Fruit fly (Drosophila melanogaster) whole organism, wandering third instar larva: ENCODE results near the gene CG31730.

Experiments
- Abd-B ChIP-seq: fragments of >200 bp; optimal IDR thresholded peaks from 2 replicates; lab custom pipeline; 2017; ENCODE audit warnings: missing biosample characterization, missing genetic modification characterization
- CG32264 ChIP-seq: fragments of 200-800 bp; sonication (Bioruptor generic); optimal IDR thresholded peaks from 2 replicates; lab custom pipeline; 2016; ENCODE audit warnings: missing biosample characterization, missing genetic modification characterization
- Dfd ChIP-seq: fragments of >200 bp; optimal IDR thresholded peaks from 2 replicates; lab custom pipeline; 2017; ENCODE audit warnings: missing biosample characterization, missing genetic modification characterization
- GATAd ChIP-seq: sonication (Bioruptor generic); optimal IDR thresholded peaks from 2 replicates; lab custom pipeline; 2016; ENCODE audit warnings: missing biosample characterization, missing genetic modification characterization
- HLH106 ChIP-seq: fragments of 200-800 bp; optimal IDR thresholded peaks from 3 replicates; lab custom pipeline; 2019; ENCODE audit warnings: missing biosample characterization, mild to moderate bottlenecking, missing genetic modification characterization, moderate library complexity
- Hnf4 ChIP-seq: fragments of 200-800 bp; sonication (Bioruptor generic); optimal IDR thresholded peaks from 2 replicates; lab custom pipeline; 2016; ENCODE audit warnings: missing biosample characterization, mild to moderate bottlenecking, missing genetic modification characterization
- Hr78 ChIP-seq: fragments of >200 bp; optimal IDR thresholded peaks from 2 replicates; lab custom pipeline; 2017; ENCODE audit warnings: missing biosample characterization, missing genetic modification characterization
- Hr83 ChIP-seq: fragments of 200-300 bp; sonication (Bioruptor generic); optimal IDR thresholded peaks from 2 replicates; lab custom pipeline; 2016; ENCODE audit warnings: missing biosample characterization, mild to moderate bottlenecking, missing genetic modification characterization, moderate library complexity; ENCODE audit not compliant: poor library complexity, severe bottlenecking
- Jra ChIP-seq: sonication (Bioruptor generic); optimal IDR thresholded peaks from 2 replicates; lab custom pipeline; 2016; ENCODE audit warnings: missing biosample characterization, missing genetic modification characterization
- Mio ChIP-seq: sonication (Bioruptor generic); optimal IDR thresholded peaks from 2 replicates; lab custom pipeline; 2016; ENCODE audit warnings: missing biosample characterization, missing genetic modification characterization
- Myc ChIP-seq: fragments of >200 bp; optimal IDR thresholded peaks from 2 replicates; lab custom pipeline; 2017
- N ChIP-seq: fragments of >200 bp; optimal IDR thresholded peaks from 2 replicates; lab custom pipeline; 2018; ENCODE audit warnings: missing biosample characterization, missing external identifiers, missing genetic modification characterization
- OdsH ChIP-seq: fragments of 200-800 bp; sonication (Bioruptor generic); optimal IDR thresholded peaks from 2 replicates; lab custom pipeline; 2016; ENCODE audit warnings: missing biosample characterization, mild to moderate bottlenecking, missing genetic modification characterization
- Sp1 ChIP-seq: fragments of 200-800 bp; sonication (Bioruptor generic); optimal IDR thresholded peaks from 3 replicates; lab custom pipeline; 2019; ENCODE audit warnings: missing biosample characterization, mild to moderate bottlenecking, missing genetic modification characterization, moderate library complexity
- Vsx2 ChIP-seq: fragments of 200-300, 225-300 bp; sonication (Bioruptor generic); optimal IDR thresholded peaks from 2 replicates; lab custom pipeline; 2018; ENCODE audit warnings: missing biosample characterization, missing genetic modification characterization; ENCODE audit not compliant: partially characterized antibody
- br ChIP-seq: fragments of 200-800 bp; sonication (Bioruptor generic); optimal IDR thresholded peaks from 2 replicates; lab custom pipeline; 2016; ENCODE audit warnings: missing biosample characterization, missing genetic modification characterization
- brk ChIP-seq: fragments of 200-800 bp; sonication (Bioruptor generic); optimal IDR thresholded peaks from 2 replicates; lab custom pipeline; 2016; ENCODE audit warnings: missing biosample characterization, mild to moderate bottlenecking, missing genetic modification characterization
- dl ChIP-seq, 2 experiments: fragments of 175-275, 200-275 bp in 1 of 2; fragments of 200-275 bp in 1 of 2; sonication (Bioruptor generic); optimal IDR thresholded peaks; lab custom pipeline; 2018; ENCODE audit warnings: mild to moderate bottlenecking in 2 of 2, missing biosample characterization in 2 of 2, missing genetic modification characterization in 2 of 2, moderate library complexity in 2 of 2; ENCODE audit not compliant: partially characterized antibody in 2 of 2, insufficient read depth in 1 of 2
- dmrt93B ChIP-seq: fragments of 200-800 bp; sonication (Bioruptor generic); optimal IDR thresholded peaks from 2 replicates; lab custom pipeline; 2018; ENCODE audit warnings: missing biosample characterization, mild to moderate bottlenecking, missing genetic modification characterization
- dsf ChIP-seq: sonication (Bioruptor generic); optimal IDR thresholded peaks from 2 replicates; lab custom pipeline; 2016; ENCODE audit warnings: missing biosample characterization, missing genetic modification characterization, borderline replicate concordance
- ey ChIP-seq: fragments of 200-800 bp; sonication (Bioruptor generic); optimal IDR thresholded peaks from 2 replicates; lab custom pipeline; 2016; ENCODE audit warnings: missing biosample characterization, missing genetic modification characterization
- foxo ChIP-seq, 2 experiments: fragments of 200-800 bp; sonication (Bioruptor generic); optimal IDR thresholded peaks; 2 replicates in 1 of 2; 3 replicates in 1 of 2; lab custom pipeline; 2016 to 2017; ENCODE audit warnings: missing biosample characterization in 2 of 2, missing genetic modification characterization in 2 of 2
- fru ChIP-seq: fragments of 200-800 bp; sonication (Bioruptor generic); optimal IDR thresholded peaks from 3 replicates; lab custom pipeline; 2016; ENCODE audit warnings: missing biosample characterization, mild to moderate bottlenecking, missing genetic modification characterization
- h ChIP-seq: fragments of 200-800 bp; sonication (Bioruptor generic); optimal IDR thresholded peaks from 3 replicates; lab custom pipeline; 2016; ENCODE audit warnings: missing biosample characterization, mild to moderate bottlenecking, missing genetic modification characterization
- lola ChIP-seq: fragments of >200 bp; optimal IDR thresholded peaks from 2 replicates; lab custom pipeline; 2017; ENCODE audit warnings: missing biosample characterization, missing genetic modification characterization
- pan ChIP-seq: fragments of >200 bp; optimal IDR thresholded peaks from 2 replicates; lab custom pipeline; 2017
- psq ChIP-seq: fragments of 200-800 bp; sonication (Bioruptor generic); optimal IDR thresholded peaks from 3 replicates; lab custom pipeline; 2017; ENCODE audit warnings: missing biosample characterization, mild to moderate bottlenecking, missing genetic modification characterization, moderate library complexity
- rgr ChIP-seq: fragments of 200-800 bp; sonication (Bioruptor generic); optimal IDR thresholded peaks from 3 replicates; lab custom pipeline; 2016; ENCODE audit warnings: missing biosample characterization, mild to moderate bottlenecking, missing genetic modification characterization
- sage ChIP-seq: fragments of 200-800 bp; sonication (Bioruptor generic); optimal IDR thresholded peaks from 2 replicates; lab custom pipeline; 2016; ENCODE audit warnings: missing biosample characterization, mild to moderate bottlenecking, missing genetic modification characterization
- tai ChIP-seq: sonication (Bioruptor generic); optimal IDR thresholded peaks from 2 replicates; lab custom pipeline; 2016; ENCODE audit warnings: missing biosample characterization, missing genetic modification characterization
- usp ChIP-seq: fragments of >200 bp; optimal IDR thresholded peaks from 2 replicates; lab custom pipeline; 2017; ENCODE audit warnings: missing biosample characterization, missing genetic modification characterization
- woc ChIP-seq: sonication (Bioruptor generic); optimal IDR thresholded peaks from 2 replicates; lab custom pipeline; 2016; ENCODE audit warnings: missing biosample characterization, mild to moderate bottlenecking, missing genetic modification characterization

The CG31730 gene

dm6 chr2L:13258702-13259101 is 841 bp downstream of the CG31730 start:
- no peak for TF ChIP-seq Dfd
- TF ChIP-seq woc, result no peak
- no peak for TF ChIP-seq Hr83 (GFP tag; lab: Kevin White, UChicago)
- TF ChIP-seq HLH106 (tag; lab: Kevin White, UChicago), result no peak
- no peak for TF ChIP-seq dmrt93B (GFP tag; lab: Kevin White, UChicago)
- TF ChIP-seq CG32264, result no peak

DNA sequence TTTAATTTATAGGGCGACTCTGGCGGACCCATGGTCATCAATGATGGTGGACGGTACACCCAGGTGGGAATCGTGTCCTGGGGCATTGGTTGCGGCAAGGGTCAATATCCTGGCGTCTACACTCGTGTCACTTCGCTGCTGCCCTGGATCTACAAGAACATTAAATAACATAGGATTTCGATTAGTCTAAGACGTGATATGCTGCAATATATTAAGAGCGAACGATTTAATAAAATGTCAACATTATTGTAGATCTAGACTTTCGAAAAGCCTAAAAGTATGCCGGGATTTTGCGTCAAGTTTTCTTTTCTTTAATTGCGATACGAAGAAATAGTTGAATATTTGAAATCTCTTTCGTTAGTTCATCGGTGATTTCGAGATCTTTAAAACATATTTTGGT is 2.4 kb downstream of the CG31730 start, which contains the start of gene Naa20B:
Gene Naa20B, plus strand, starts transcription at position 301 of the 400 bp plus-strand sequence.
- no peak for TF ChIP-seq dl (GFP tag; optimal IDR thresholded peaks at IDR 0.05; lab: Kevin White, UChicago; ENCODE audit: insufficient read depth in 1 of 2, partially characterized antibody in 2 of 2)
- TF ChIP-seq Myc, result no peak
- TF ChIP-seq pan, result no peak
- TF ChIP-seq Sp1 (GFP tag; lab: Kevin White, UChicago), result no peak
- no peak for TF ChIP-seq rgr
- TF ChIP-seq h (GFP tag; lab: Kevin White, UChicago), result no peak
- TF ChIP-seq foxo (GFP tag; optimal IDR thresholded peaks at IDR 0.05; lab: Kevin White, UChicago), result no peak
- TF ChIP-seq woc, result no peak
- no peak for TF ChIP-seq OdsH

DNA sequence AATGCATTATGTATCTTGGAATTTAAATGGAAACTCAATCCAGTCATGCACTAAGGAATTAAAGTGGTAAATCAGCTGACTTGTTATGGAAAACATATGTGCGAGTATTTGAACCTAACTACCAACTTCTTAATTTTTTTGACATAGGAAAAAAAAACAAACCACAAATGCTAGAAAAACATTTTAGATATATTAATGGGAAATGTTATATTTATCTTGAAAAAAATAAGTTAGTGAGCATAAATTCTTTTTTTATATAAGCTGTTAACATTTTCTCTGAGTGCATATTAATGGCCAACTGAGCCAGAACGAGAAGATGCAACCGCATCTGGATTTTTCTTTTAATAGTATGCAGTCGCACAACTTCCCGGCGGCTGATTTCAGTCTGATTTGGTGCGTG is 8.4 kb downstream of the CG31730 start:
- TF ChIP-seq pan, result no peak
- TF ChIP-seq CG32264, result no peak
- TF ChIP-seq Myc, result no peak
- TF ChIP-seq Dfd, result no peak
- TF ChIP-seq h (GFP tag; lab: Kevin White, UChicago), result no peak
- TF ChIP-seq tai (GFP tag; lab: Kevin White, UChicago), result no peak
- no peak for TF ChIP-seq ey (GFP tag; lab: Kevin White, UChicago)
- no peak for TF ChIP-seq Vsx2 (GFP tag; lab: Kevin White, UChicago)
- no peak for TF ChIP-seq N (GFP tag; lab: Kevin White, UChicago)
- TF ChIP-seq br, result no peak
- no peak for TF ChIP-seq fru (GFP tag; lab: Kevin White, UChicago)
- no peak for TF ChIP-seq OdsH
- no peak for TF ChIP-seq dmrt93B (GFP tag; lab: Kevin White, UChicago)
- no peak for TF ChIP-seq Jra (GFP tag; lab: Kevin White, UChicago)
- no peak for TF ChIP-seq dl (GFP tag; optimal IDR thresholded peaks at IDR 0.05; lab: Kevin White, UChicago; ENCODE audit: insufficient read depth in 1 of 2, partially characterized antibody in 2 of 2)
- no peak for TF ChIP-seq brk (GFP tag; lab: Kevin White, UChicago)
- TF ChIP-seq, all 38 proteins: peak for 0

dm6 chr2L:13245855-13246645 is 13.5 kb downstream of the CG31730 start, which contains the start of gene CG16820:
TSS of gene CG16820 (plus strand) at chr2L:13246232.
- TF ChIP-seq fru (GFP tag; lab: Kevin White, UChicago), result no peak
- no peak for TF ChIP-seq pan
- TF ChIP-seq Hnf4 (GFP tag; lab: Kevin White, UChicago), result no peak
- no peak for TF ChIP-seq rgr
- no peak for TF ChIP-seq Jra (GFP tag; lab: Kevin White, UChicago)
- no peak for TF ChIP-seq psq
- TF ChIP-seq sage, result no peak
- no peak for TF ChIP-seq usp (GFP tag; lab: Kevin White, UChicago)
- TF ChIP-seq Vsx2 (GFP tag; lab: Kevin White, UChicago), result no peak

DNA sequence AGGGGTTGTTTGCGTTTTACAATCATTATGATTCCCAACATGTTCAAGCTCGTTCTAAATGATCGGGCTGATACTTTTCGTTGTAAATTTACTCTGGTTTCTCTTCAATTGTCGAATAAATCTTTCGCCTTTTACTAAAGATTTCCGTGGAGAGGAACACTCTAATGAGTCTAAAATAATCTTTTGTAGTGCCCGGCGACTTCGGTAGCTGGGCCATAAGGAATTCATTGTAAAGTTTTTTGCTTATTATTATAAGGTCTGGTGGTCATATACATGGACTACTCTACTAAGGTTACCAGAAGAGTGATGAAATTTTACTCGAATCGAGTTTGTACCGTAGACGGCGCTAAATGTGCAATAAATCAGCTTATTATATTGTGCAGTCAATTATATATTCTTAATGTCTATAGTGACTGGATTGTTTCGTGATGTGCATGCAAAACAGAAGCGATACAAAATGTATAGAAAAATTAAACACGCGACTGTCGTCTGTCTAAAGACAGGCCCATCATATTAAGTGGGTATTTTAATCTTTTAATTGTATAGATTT is 14.7 kb downstream of the CG31730 start:
- no peak for TF ChIP-seq dsf (GFP tag; lab: Kevin White, UChicago)
- no peak for TF ChIP-seq lola

DNA sequence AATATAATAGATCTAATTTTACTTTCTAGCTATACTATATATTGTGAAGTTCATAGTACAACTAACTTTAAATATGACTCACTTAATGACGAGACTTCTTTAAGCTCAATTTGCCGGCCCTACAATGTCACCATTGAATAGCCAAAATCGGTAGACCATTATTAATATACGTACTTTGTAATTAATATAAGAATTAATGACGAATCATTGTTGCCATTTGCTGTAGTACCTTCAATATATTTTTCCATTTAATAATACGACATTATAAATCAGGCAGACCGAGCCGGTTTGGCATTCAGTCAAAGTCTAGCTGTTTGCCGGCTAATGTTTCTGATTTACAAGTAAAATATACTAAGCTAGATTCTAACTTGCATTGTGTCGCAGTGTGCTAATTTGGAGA is 19.9 kb downstream of the CG31730 start, which contains the start of gene Jhbp13:
Gene Jhbp13, plus strand, starts transcription at position 301 of the 400 bp plus-strand sequence.
- TF ChIP-seq sage, result no peak
- TF ChIP-seq Mio (GFP tag; lab: Kevin White, UChicago), result no peak
- TF ChIP-seq GATAd (GFP tag; lab: Kevin White, UChicago), result no peak
- no peak for TF ChIP-seq pan
- TF ChIP-seq Hr78 (GFP tag; lab: Kevin White, UChicago), result no peak
- TF ChIP-seq N (GFP tag; lab: Kevin White, UChicago), result no peak
- TF ChIP-seq Abd-B (GFP tag; lab: Kevin White, UChicago), result no peak
- no peak for TF ChIP-seq usp (GFP tag; lab: Kevin White, UChicago)
